Worm (Caenorhabditis elegans): Measurements from ENCODE around the gene F59A2.5.

The F59A2.5 gene

DNA sequence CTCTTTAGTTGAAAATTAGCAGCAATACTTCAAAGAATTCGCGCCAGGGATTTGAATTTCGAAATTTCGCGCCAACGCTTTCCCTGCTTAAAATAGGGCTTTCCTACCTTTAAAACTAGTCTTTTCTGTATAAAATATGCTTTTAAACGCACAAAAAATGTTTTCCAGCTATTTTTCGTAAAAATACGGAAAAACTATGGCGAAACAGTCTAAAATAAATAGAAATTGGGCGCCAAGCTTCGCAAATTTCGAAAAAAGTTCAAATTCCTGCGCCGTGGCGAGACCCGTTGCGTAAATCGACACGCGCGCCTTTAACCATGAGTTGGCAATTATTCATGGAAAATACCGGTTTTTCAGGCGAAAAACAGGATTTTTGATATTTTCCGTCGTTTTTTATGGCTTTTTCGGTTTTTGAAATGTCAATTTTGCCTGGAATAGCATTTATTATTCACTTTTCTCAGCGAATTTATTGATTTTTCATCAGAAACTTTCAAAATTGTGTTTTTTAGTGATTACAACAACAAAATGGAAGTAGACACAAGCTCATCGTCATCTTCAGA lies at the start of gene F59A2.5, which contains the start of gene npp-9 (continued):
- TF ChIP-seq T07F8.4 (tag; optimal IDR thresholded peaks at IDR 0.05) = no peak
- TF ChIP-seq lin-40 (tag; optimal IDR thresholded peaks at IDR 0.05) = no peak
- no peak for TF ChIP-seq ceh-58 (GFP tag; IDR thresholded peaks at IDR 0.05)
- TF ChIP-seq mcd-1 (GFP tag; IDR thresholded peaks at IDR 0.05) = peak; percentile 24; the same call in 1 of the 2 replicates
- TF ChIP-seq lsl-1 (GFP tag; optimal IDR thresholded peaks at IDR 0.05) = peak; percentile 77
- no peak for TF ChIP-seq somi-1 (GFP tag; optimal IDR thresholded peaks at IDR 0.05)
- no peak for TF ChIP-seq B0035.1 (tag; optimal IDR thresholded peaks at IDR 0.05)
- no peak for TF ChIP-seq ztf-28 (GFP tag; IDR thresholded peaks at IDR 0.05)
- no peak for TF ChIP-seq rec-8 (tag; optimal IDR thresholded peaks at IDR 0.05)
- no peak for TF ChIP-seq F52B5.7 (tag; optimal IDR thresholded peaks at IDR 0.05)
- no peak for TF ChIP-seq athp-1 (tag; optimal IDR thresholded peaks at IDR 0.05)
- no peak for TF ChIP-seq repo-1 (tag; optimal IDR thresholded peaks at IDR 0.05)
- peak; percentile 41 for TF ChIP-seq tbp1 (GFP tag; optimal IDR thresholded peaks at IDR 0.05)
- no peak for TF ChIP-seq ama-1 (optimal IDR thresholded peaks at IDR 0.05)
- no peak for TF ChIP-seq ama-1 (GFP tag; optimal IDR thresholded peaks at IDR 0.05)
- no peak for TF ChIP-seq egl-18 (GFP tag; IDR thresholded peaks at IDR 0.05)
- no peak for TF ChIP-seq bed-2 (GFP tag; IDR thresholded peaks at IDR 0.05)
- no peak for TF ChIP-seq egl-44 (GFP tag; IDR thresholded peaks at IDR 0.05)
- no peak for TF ChIP-seq K11D2.4 (GFP tag; IDR thresholded peaks at IDR 0.05)
- TF ChIP-seq bed-1 (GFP tag; IDR thresholded peaks at IDR 0.05) = no peak
- TF ChIP-seq ztf-3 (GFP tag; optimal IDR thresholded peaks at IDR 0.05) = no peak
- no peak for TF ChIP-seq mxl-1 (tag; optimal IDR thresholded peaks at IDR 0.05)
- TF ChIP-seq zim-3 (tag; optimal IDR thresholded peaks at IDR 0.05) = no peak
- no peak for TF ChIP-seq ekl-4 (GFP tag; IDR thresholded peaks at IDR 0.05)
- TF ChIP-seq pha-4 (tag; optimal IDR thresholded peaks at IDR 0.05) = no peak
- no peak for TF ChIP-seq aptf-2 (GFP tag; conservative IDR thresholded peaks at IDR 0.05)
- no peak for TF ChIP-seq ceh-27 (GFP tag; optimal IDR thresholded peaks at IDR 0.05)
- no peak for TF ChIP-seq nhr-27 (tag; optimal IDR thresholded peaks at IDR 0.05)
- TF ChIP-seq Y56A3A.18 (GFP tag; IDR thresholded peaks at IDR 0.05) = no peak
- no peak for TF ChIP-seq him-1 (tag; optimal IDR thresholded peaks at IDR 0.05)
- TF ChIP-seq ceh-79 (tag; optimal IDR thresholded peaks at IDR 0.05) = no peak

DNA sequence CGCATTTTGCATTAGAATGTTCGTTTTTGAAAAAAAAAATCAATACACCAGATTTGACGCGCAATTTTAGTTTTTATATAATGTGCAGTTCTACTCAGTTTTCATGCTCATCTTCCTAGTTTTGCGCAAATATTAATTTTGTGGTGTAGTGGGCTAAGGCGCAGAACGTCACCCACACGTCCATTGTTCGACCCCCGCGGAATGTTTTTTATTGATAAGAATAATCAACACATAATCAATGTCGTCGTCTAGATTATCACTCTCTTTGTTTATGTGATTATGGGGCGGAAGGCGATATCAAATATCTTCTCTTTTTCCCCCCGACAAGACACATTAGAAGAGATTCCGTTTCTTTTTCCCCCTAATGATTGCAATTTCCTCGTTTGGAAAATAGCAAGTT lies 48.9 kb upstream of the F59A2.5 start:
- 0 out of 2 replicates have a peak, but pooled peaks have one; percentile 16 for TF ChIP-seq hmg-1.2 (GFP tag; IDR thresholded peaks at IDR 0.05)
- peak; percentile 44 for TF ChIP-seq rpc-1 (optimal IDR thresholded peaks at IDR 0.05)
- TF ChIP-seq rpc-1 (tag; optimal IDR thresholded peaks at IDR 0.05) = peak; percentile 71
- TF ChIP-seq pha-4 (tag; optimal IDR thresholded peaks at IDR 0.05) = no peak
- TF ChIP-seq lsl-1 (GFP tag; optimal IDR thresholded peaks at IDR 0.05) = peak; percentile 4
- TF ChIP-seq tbp1 (GFP tag; optimal IDR thresholded peaks at IDR 0.05) = peak; percentile 79
- 0 out of 2 replicates have a peak, but pooled peaks have one; percentile 23 for TF ChIP-seq F33H1.4 (GFP tag; IDR thresholded peaks at IDR 0.05)
- no peak for TF ChIP-seq zfh-2 (GFP tag; conservative IDR thresholded peaks at IDR 0.05)
- peak; percentile 49 for TF ChIP-seq B0261.1 (tag; optimal IDR thresholded peaks at IDR 0.05)

ce11 chrIII:3360067-3360466 lies 44.6 kb upstream of the F59A2.5 start:
- TF ChIP-seq K11D2.4 (GFP tag; IDR thresholded peaks at IDR 0.05) = no peak
- no peak for TF ChIP-seq ceh-100 (GFP tag; IDR thresholded peaks at IDR 0.05)
- no peak for TF ChIP-seq ceh-40 (GFP tag; IDR thresholded peaks at IDR 0.05)
- TF ChIP-seq nhr-179 (tag; optimal IDR thresholded peaks at IDR 0.05) = no peak
- no peak for TF ChIP-seq attf-5 (GFP tag; optimal IDR thresholded peaks at IDR 0.05)
- no peak for TF ChIP-seq Y79H2A.3 (GFP tag; conservative IDR thresholded peaks at IDR 0.05)
- no peak for TF ChIP-seq attf-3 (GFP tag; conservative IDR thresholded peaks at IDR 0.05)
- TF ChIP-seq chd-7 (tag; optimal IDR thresholded peaks at IDR 0.05) = no peak
- no peak for TF ChIP-seq F23B12.7 (tag; optimal IDR thresholded peaks at IDR 0.05; ENCODE audit: insufficient read depth)
- TF ChIP-seq dpff-1 (tag; optimal IDR thresholded peaks at IDR 0.05) = no peak
- no peak for TF ChIP-seq zim-3 (tag; optimal IDR thresholded peaks at IDR 0.05)
- TF ChIP-seq Y53G8AR.9 (GFP tag; conservative IDR thresholded peaks at IDR 0.05) = no peak
- TF ChIP-seq lsl-1 (GFP tag; optimal IDR thresholded peaks at IDR 0.05) = no peak
- TF ChIP-seq tbp1 (GFP tag; optimal IDR thresholded peaks at IDR 0.05) = no peak

Measured in whole organism, young adult.